Worm (Caenorhabditis elegans) whole organism, L4 larva: ENCODE measurements around the gene R07E5.17.

Experiments used
- F37D6.2 ChIP-seq: sonication (generic microtip); optimal IDR thresholded peaks from 2 replicates; lab custom pipeline; 2016; ENCODE audit warnings: mild to moderate bottlenecking, missing genetic modification characterization, missing compliant biosample characterization
- ces-1 ChIP-seq: fragments of 150-350 bp; sonication (generic microtip); optimal IDR thresholded peaks from 4 replicates; lab custom pipeline; 2014; ENCODE audit warnings: missing biosample characterization, missing genetic modification reagents, missing genetic modification characterization
- pha-4 ChIP-seq, 2 experiments: fragments of 150-350 bp in 1 of 2; fragments of 200-800 bp in 1 of 2; sonication (Bioruptor generic) in 1 of 2; IDR thresholded peaks in 1 of 2; optimal IDR thresholded peaks in 1 of 2; 2 replicates each; pipeline versions ENCODE4 v1.3.6 to Lab custom; 2014 to 2022; ENCODE audit warnings: missing genetic modification characterization in 2 of 2, missing genetic modification reagents in 2 of 2, missing biosample characterization in 1 of 2, missing compliant biosample characterization in 1 of 2
- spr-3 ChIP-seq: fragments of 200-800 bp; sonication (Bioruptor generic); optimal IDR thresholded peaks from 2 replicates; lab custom pipeline; 2018; ENCODE audit warnings: mild to moderate bottlenecking, missing genetic modification characterization, missing compliant biosample characterization
- unc-130 ChIP-seq: sonication (generic microtip); optimal IDR thresholded peaks from 2 replicates; lab custom pipeline; 2016; ENCODE audit warnings: missing genetic modification reagents, missing genetic modification characterization, missing compliant biosample characterization

ce11 chrIII:4405986-4406385, 1.8 kb upstream of the R07E5.17 start, which contains the start of gene rnp-4:
- TF ChIP-seq ces-1 (GFP tag; lab: Kevin White, UChicago): no peak
- no peak for TF ChIP-seq F37D6.2
- no peak for TF ChIP-seq pha-4 (GFP tag; IDR thresholded peaks at IDR 0.05; lab: Robert Waterston, UW)
- no peak for TF ChIP-seq pha-4 (tag; optimal IDR thresholded peaks at IDR 0.05; lab: Kevin White, UChicago)
- TF ChIP-seq unc-130: no peak
- TF ChIP-seq spr-3 (GFP tag; lab: Kevin White, UChicago): no peak
